Worm (Caenorhabditis elegans) whole organism, L3 larva: Measurements from ENCODE around the gene adt-3.

Experiments used
- R02D3.7 ChIP-seq: fragments of 150-350 bp; optimal IDR thresholded peaks from 2 replicates; lab custom pipeline; 2014; ENCODE audit warnings: missing biosample characterization, missing genetic modification characterization
- ZK546.5 ChIP-seq: sonication (generic microtip); optimal IDR thresholded peaks from 2 replicates; lab custom pipeline; 2017; ENCODE audit warnings: missing biosample characterization, missing genetic modification characterization
- aly-2 ChIP-seq: fragments of 150-350 bp; optimal IDR thresholded peaks from 2 replicates; lab custom pipeline; 2014; ENCODE audit warnings: missing biosample characterization, missing genetic modification characterization
- ama-1 ChIP-seq: fragments of 150-350 bp; optimal IDR thresholded peaks from 2 replicates; lab custom pipeline; 2018
- ceh-16 ChIP-seq: sonication (generic microtip); optimal IDR thresholded peaks from 2 replicates; lab custom pipeline; 2017; ENCODE audit warnings: missing biosample characterization, missing genetic modification characterization
- ceh-28 ChIP-seq: fragments of 150-350 bp; optimal IDR thresholded peaks from 2 replicates; lab custom pipeline; 2014; ENCODE audit warnings: missing biosample characterization, missing genetic modification reagents, missing genetic modification characterization
- ceh-82 ChIP-seq: fragments of 150-350 bp; optimal IDR thresholded peaks from 2 replicates; lab custom pipeline; 2014; ENCODE audit warnings: missing biosample characterization, missing genetic modification characterization
- ceh-9 ChIP-seq: sonication (generic microtip); optimal IDR thresholded peaks from 2 replicates; lab custom pipeline; 2018; ENCODE audit warnings: missing biosample characterization, missing genetic modification characterization
- egl-27 ChIP-seq: sonication (generic microtip); optimal IDR thresholded peaks from 4 replicates; lab custom pipeline; 2017; ENCODE audit warnings: missing biosample characterization, missing genetic modification reagents, missing genetic modification characterization
- egl-5 ChIP-seq: fragments of 150-350 bp; optimal IDR thresholded peaks from 2 replicates; lab custom pipeline; 2017; ENCODE audit warnings: missing biosample characterization, missing genetic modification reagents, missing genetic modification characterization, inconsistent platforms
- elt-1 ChIP-seq: fragments of 150-350 bp; optimal IDR thresholded peaks from 2 replicates; lab custom pipeline; 2014; ENCODE audit warnings: missing biosample characterization, missing genetic modification characterization
- elt-2 ChIP-seq: sonication (generic microtip); optimal IDR thresholded peaks from 2 replicates; lab custom pipeline; 2016; ENCODE audit warnings: missing genetic modification reagents, mild to moderate bottlenecking, missing genetic modification characterization, missing compliant biosample characterization
- elt-3 ChIP-seq, 3 experiments: fragments of 150-350 bp in 1 of 3; sonication (generic microtip) in 2 of 3; optimal IDR thresholded peaks; 2 replicates in 2 of 3; 4 replicates in 1 of 3; lab custom pipeline; 2014 to 2017; ENCODE audit warnings: missing biosample characterization in 3 of 3, missing genetic modification characterization in 3 of 3
- eor-1 ChIP-seq, 2 experiments: fragments of 150-350 bp; optimal IDR thresholded peaks; 2 replicates each; lab custom pipeline; 2014 to 2018; ENCODE audit warnings: missing biosample characterization in 2 of 2, missing genetic modification characterization in 2 of 2
- fkh-10 ChIP-seq: sonication (generic microtip); optimal IDR thresholded peaks from 2 replicates; lab custom pipeline; 2017; ENCODE audit warnings: missing biosample characterization, missing genetic modification reagents, missing genetic modification characterization
- hmg-11 ChIP-seq: sonication (generic microtip); optimal IDR thresholded peaks from 2 replicates; lab custom pipeline; 2016; ENCODE audit warnings: missing genetic modification characterization, missing compliant biosample characterization
- lsy-12 ChIP-seq: sonication (generic microtip); optimal IDR thresholded peaks from 2 replicates; lab custom pipeline; 2016; ENCODE audit warnings: mild to moderate bottlenecking, missing genetic modification characterization, missing compliant biosample characterization
- mdl-1 ChIP-seq: fragments of 150-350 bp; optimal IDR thresholded peaks from 2 replicates; lab custom pipeline; 2014; ENCODE audit warnings: missing biosample characterization, missing genetic modification characterization
- mml-1 ChIP-seq: fragments of 150-350 bp; sonication (generic microtip); optimal IDR thresholded peaks from 3 replicates; lab custom pipeline; 2014; ENCODE audit warnings: missing biosample characterization, missing genetic modification characterization
- nfya-1 ChIP-seq: sonication (generic microtip); optimal IDR thresholded peaks from 2 replicates; lab custom pipeline; 2017; ENCODE audit warnings: missing genetic modification characterization, mild to moderate bottlenecking, missing compliant biosample characterization, antibody characterized with exemption, moderate library complexity; ENCODE audit not compliant: insufficient read depth
- nhr-11 ChIP-seq: fragments of 150-350 bp; optimal IDR thresholded peaks from 2 replicates; lab custom pipeline; 2014; ENCODE audit warnings: missing biosample characterization, missing genetic modification characterization
- nhr-12 ChIP-seq: fragments of 150-350 bp; optimal IDR thresholded peaks from 2 replicates; lab custom pipeline; 2014; ENCODE audit warnings: missing biosample characterization, missing genetic modification characterization
- nhr-23 ChIP-seq: fragments of 150-350 bp; optimal IDR thresholded peaks from 2 replicates; lab custom pipeline; 2014; ENCODE audit warnings: missing biosample characterization, missing genetic modification reagents, missing genetic modification characterization
- nhr-67 ChIP-seq: fragments of 150-350 bp; optimal IDR thresholded peaks from 2 replicates; lab custom pipeline; 2014; ENCODE audit warnings: missing biosample characterization, missing genetic modification characterization
- nhr-76 ChIP-seq: fragments of 150-350 bp; sonication (generic microtip); optimal IDR thresholded peaks from 5 replicates; lab custom pipeline; 2014; ENCODE audit warnings: missing biosample characterization, missing genetic modification characterization
- nhr-77 ChIP-seq: fragments of 150-350 bp; optimal IDR thresholded peaks from 2 replicates; lab custom pipeline; 2014; ENCODE audit warnings: missing biosample characterization, missing genetic modification characterization
- pqm-1 ChIP-seq: fragments of 150-350 bp; optimal IDR thresholded peaks from 2 replicates; lab custom pipeline; 2017; ENCODE audit warnings: missing biosample characterization, missing genetic modification characterization, inconsistent platforms
- skn-1 ChIP-seq: fragments of 150-350 bp; optimal IDR thresholded peaks from 2 replicates; lab custom pipeline; 2014; ENCODE audit warnings: missing biosample characterization, missing genetic modification characterization
- unc-39 ChIP-seq: sonication (generic microtip); optimal IDR thresholded peaks from 4 replicates; lab custom pipeline; 2017; ENCODE audit warnings: missing biosample characterization, missing genetic modification characterization
- unc-62 ChIP-seq: fragments of 150-350 bp; sonication (generic microtip); optimal IDR thresholded peaks from 4 replicates; lab custom pipeline; 2014; ENCODE audit warnings: missing biosample characterization, missing genetic modification reagents, missing genetic modification characterization
- ztf-4 ChIP-seq: fragments of 150-350 bp; optimal IDR thresholded peaks from 2 replicates; lab custom pipeline; 2014; ENCODE audit warnings: missing biosample characterization, missing genetic modification characterization

Gene adt-3

ce11 chrX:3931350-3931749, at the start of gene adt-3:
TSS of gene adt-3 (plus strand) at chrX:3931650.
- no peak for TF ChIP-seq ZK546.5 (tag; lab: Kevin White, UChicago)
- TF ChIP-seq ceh-82 = no peak
- no peak for TF ChIP-seq aly-2 (tag; lab: Kevin White, UChicago)
- no peak for TF ChIP-seq egl-27 (tag; lab: Kevin White, UChicago)
- no peak for TF ChIP-seq elt-1
- TF ChIP-seq eor-1 (tag; optimal IDR thresholded peaks at IDR 0.05; lab: Kevin White, UChicago) = no peak
- no peak for TF ChIP-seq hmg-11 (tag; lab: Kevin White, UChicago)
- no peak for TF ChIP-seq ama-1 (lab: Kevin White, UChicago)
- no peak for TF ChIP-seq pqm-1 (tag; lab: Kevin White, UChicago)
- no peak for TF ChIP-seq skn-1 (tag; lab: Kevin White, UChicago)
- no peak for TF ChIP-seq nhr-76 (tag; lab: Kevin White, UChicago)
- TF ChIP-seq ceh-28 (tag; lab: Kevin White, UChicago) = no peak
- no peak for TF ChIP-seq mdl-1 (tag; lab: Kevin White, UChicago)
- no peak for TF ChIP-seq elt-3 (tag; optimal IDR thresholded peaks at IDR 0.05; lab: Kevin White, UChicago)
- no peak for TF ChIP-seq nhr-67 (tag; lab: Kevin White, UChicago)
- no peak for TF ChIP-seq fkh-10 (GFP tag; lab: Kevin White, UChicago)
- TF ChIP-seq ceh-16 = no peak
- no peak for TF ChIP-seq nfya-1 (tag; lab: Kevin White, UChicago)
- no peak for TF ChIP-seq nhr-77 (tag; lab: Kevin White, UChicago)
- no peak for TF ChIP-seq ztf-4 (tag; lab: Kevin White, UChicago)
- TF ChIP-seq, all 47 proteins: peak for 0

DNA sequence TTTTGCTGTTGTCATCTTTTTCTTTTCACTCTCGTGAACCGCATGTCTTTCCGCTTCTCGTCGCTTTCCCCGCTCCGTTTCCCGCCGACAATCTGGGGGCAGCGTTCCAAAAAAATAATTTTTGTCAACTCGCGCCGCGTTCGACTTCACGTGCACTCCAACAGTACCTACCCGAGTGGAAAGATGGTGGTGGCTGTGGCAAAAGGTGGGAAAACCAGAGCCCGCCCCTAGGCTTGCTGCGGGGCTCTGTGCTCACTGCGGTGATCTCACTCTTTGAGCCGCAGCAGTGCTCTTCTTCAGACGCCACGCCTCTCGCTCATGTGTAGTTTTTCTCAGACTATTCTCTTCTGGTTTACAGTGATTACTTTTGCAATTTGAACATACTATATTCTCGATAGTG, 43.9 kb upstream of the adt-3 start:
- TF ChIP-seq R02D3.7 (tag; lab: Kevin White, UChicago) (no peak), ZK546.5 (tag; lab: Kevin White, UChicago) (no peak), nhr-77 (tag; lab: Kevin White, UChicago) (no peak), elt-1 (no peak), pqm-1 (tag; lab: Kevin White, UChicago) (no peak), ceh-28 (tag; lab: Kevin White, UChicago) (no peak), nhr-23 (no peak), ceh-9 (tag; lab: Kevin White, UChicago) (no peak), elt-2 (tag; lab: Kevin White, UChicago) (no peak), lsy-12 (no peak), nhr-76 (tag; lab: Kevin White, UChicago) (no peak), nfya-1 (tag; lab: Kevin White, UChicago) (no peak), mdl-1 (tag; lab: Kevin White, UChicago) (no peak), elt-3 (tag; optimal IDR thresholded peaks at IDR 0.05; lab: Kevin White, UChicago) (no peak)

- TF ChIP-seq nhr-12 (tag; lab: Kevin White, UChicago) (no peak), elt-3 (tag; optimal IDR thresholded peaks at IDR 0.05; lab: Kevin White, UChicago) (no peak), nhr-11 (tag; lab: Kevin White, UChicago) (no peak), ceh-9 (tag; lab: Kevin White, UChicago) (no peak), unc-39 (no peak), mml-1 (tag; lab: Kevin White, UChicago) (no peak), pqm-1 (tag; lab: Kevin White, UChicago) (no peak), ztf-4 (tag; lab: Kevin White, UChicago) (no peak), hmg-11 (tag; lab: Kevin White, UChicago) (no peak), nhr-76 (tag; lab: Kevin White, UChicago) (no peak), unc-62 (GFP tag; lab: Kevin White, UChicago) (no peak)
Observed at ce11 chrX:3895577-3895976, 35.9 kb upstream of the adt-3 start, which contains the start of gene F47F2.3. TSS of gene F47F2.3 (minus strand) at chrX:3895677.

ce11 chrX:3898255-3899177, 32.9 kb upstream of the adt-3 start:
- TF ChIP-seq egl-5 (tag; lab: Kevin White, UChicago) (no peak), fkh-10 (GFP tag; lab: Kevin White, UChicago) (no peak), elt-1 (peak; percentile 15), nhr-76 (tag; lab: Kevin White, UChicago) (no peak), nfya-1 (tag; lab: Kevin White, UChicago) (peak; percentile 6)
